Fruit fly (Drosophila melanogaster): ENCODE data around the gene fd102C.

The fd102C gene

dm6 chr4:852339-852738, 8.0 kb upstream of the fd102C start:
- TF ChIP-seq Hr39 (GFP tag; optimal IDR thresholded peaks at IDR 0.05) = no peak
- no peak for TF ChIP-seq net (GFP tag; optimal IDR thresholded peaks at IDR 0.05)
- no peak for TF ChIP-seq CG11902 (GFP tag; optimal IDR thresholded peaks at IDR 0.05)
- TF ChIP-seq Ets21C (GFP tag; optimal IDR thresholded peaks at IDR 0.05) = no peak
- TF ChIP-seq Met (GFP tag; optimal IDR thresholded peaks at IDR 0.05) = no peak
- TF ChIP-seq CG8632 (GFP tag; optimal IDR thresholded peaks at IDR 0.05) = no peak
- TF ChIP-seq Sox15 (GFP tag; optimal IDR thresholded peaks at IDR 0.05) = no peak
- TF ChIP-seq CG6808 (GFP tag; optimal IDR thresholded peaks at IDR 0.05) = no peak
- TF ChIP-seq CG8319 (GFP tag; optimal IDR thresholded peaks at IDR 0.05) = no peak
- TF ChIP-seq Sox14 (GFP tag; optimal IDR thresholded peaks at IDR 0.05) = no peak
- TF ChIP-seq fd85E (GFP tag; optimal IDR thresholded peaks at IDR 0.05) = no peak
- TF ChIP-seq dsx (GFP tag; optimal IDR thresholded peaks at IDR 0.05; ENCODE audit: poor library complexity, severe bottlenecking) = no peak
- no peak for TF ChIP-seq acj6 (GFP tag; optimal IDR thresholded peaks at IDR 0.05)
- no peak for TF ChIP-seq Lpt (GFP tag; optimal IDR thresholded peaks at IDR 0.05)
- TF ChIP-seq CG6792 (GFP tag; optimal IDR thresholded peaks at IDR 0.05) = no peak
- TF ChIP-seq CG1621 (tag; optimal IDR thresholded peaks at IDR 0.05) = no peak
- no peak for TF ChIP-seq CG10669 (GFP tag; optimal IDR thresholded peaks at IDR 0.05)
- TF ChIP-seq fkh (GFP tag; optimal IDR thresholded peaks at IDR 0.05) = no peak
- no peak for TF ChIP-seq CG15336 (GFP tag; IDR thresholded peaks at IDR 0.05)

DNA sequence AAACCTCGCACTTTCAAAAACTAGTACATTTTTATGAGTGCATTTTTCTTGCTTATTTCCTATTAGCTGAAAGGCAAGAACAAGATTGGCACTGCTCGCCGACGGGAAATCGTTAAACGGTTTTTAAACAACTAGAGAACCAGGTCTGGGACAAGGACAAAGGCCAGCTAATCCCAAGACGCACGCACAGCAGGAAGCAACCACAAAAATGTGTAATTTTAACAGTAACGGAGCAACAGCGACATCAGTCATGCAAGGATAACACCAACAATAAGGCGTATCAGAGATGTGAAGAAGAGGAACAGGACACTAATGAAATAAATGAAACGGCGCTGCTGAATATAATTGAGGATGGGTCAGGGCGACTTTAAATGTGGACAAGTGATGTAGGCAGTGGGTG, 6.8 kb upstream of the fd102C start:
- TF ChIP-seq CG31627 (GFP tag; optimal IDR thresholded peaks at IDR 0.05) (no peak), Eip78C (GFP tag) (peak; percentile 4), svp (GFP tag) (no peak)

dm6 chr4:846092-846491, 1.8 kb upstream of the fd102C start:
- no peak for TF ChIP-seq fkh (GFP tag; optimal IDR thresholded peaks at IDR 0.05)
- TF ChIP-seq Smox (GFP tag; optimal IDR thresholded peaks at IDR 0.05) = no peak
- no peak for TF ChIP-seq CG11294 (GFP tag; IDR thresholded peaks at IDR 0.05)
- TF ChIP-seq svp (GFP tag) = no peak
- no peak for TF ChIP-seq OdsH (GFP tag; optimal IDR thresholded peaks at IDR 0.05)
- no peak for TF ChIP-seq CG6854 (GFP tag; optimal IDR thresholded peaks at IDR 0.05)
- no peak for TF ChIP-seq topi (GFP tag; optimal IDR thresholded peaks at IDR 0.05)

- TF ChIP-seq Eip78C (GFP tag) (peak; percentile 23), CG31627 (GFP tag; optimal IDR thresholded peaks at IDR 0.05) (no peak)
Observed at dm6 chr4:835535-836138, 8.7 kb downstream of the fd102C start.

dm6 chr4:834837-835534, 9.3 kb downstream of the fd102C start:
- TF ChIP-seq Hr4 (GFP tag; optimal IDR thresholded peaks at IDR 0.05) (peak; percentile 8), eg (GFP tag; IDR thresholded peaks at IDR 0.05) (no peak), CG15336 (GFP tag; IDR thresholded peaks at IDR 0.05) (peak; percentile 23; the same call in 1 of the 2 replicates), acj6 (GFP tag; optimal IDR thresholded peaks at IDR 0.05) (peak; percentile 1)

dm6 chr4:834452-834820, 9.9 kb downstream of the fd102C start:
- TF ChIP-seq CG8119 (GFP tag; IDR thresholded peaks at IDR 0.05) = 0 out of 3 replicates have a peak, but pooled peaks have one; percentile 17
- peak; percentile 19; the same call in 1 of the 2 replicates for TF ChIP-seq CG15336 (GFP tag; IDR thresholded peaks at IDR 0.05)
- TF ChIP-seq CG9139 (GFP tag; optimal IDR thresholded peaks at IDR 0.05) = no peak
- TF ChIP-seq Eip78C (GFP tag) = peak; percentile 50
- peak; percentile 43 for TF ChIP-seq Sox102F (GFP tag; optimal IDR thresholded peaks at IDR 0.05)
